Fruit fly (Drosophila melanogaster): ENCODE data around the gene Karybeta3.
A peak's percentile ranks its signal among the peaks of the same experiment; 100 is the strongest.

Karybeta3 gene

dm6 chr3R:4634337-4634914, 14.6 kb upstream of the Karybeta3 start:
- no peak for TF ChIP-seq sage (GFP tag; optimal IDR thresholded peaks at IDR 0.05)
- no peak for TF ChIP-seq usp (GFP tag; optimal IDR thresholded peaks at IDR 0.05)
- TF ChIP-seq Hr83 (GFP tag; optimal IDR thresholded peaks at IDR 0.05; ENCODE audit: poor library complexity, severe bottlenecking), result no peak
- TF ChIP-seq Vsx2 (GFP tag; optimal IDR thresholded peaks at IDR 0.05; ENCODE audit: partially characterized antibody), result no peak
- no peak for TF ChIP-seq brk (GFP tag; optimal IDR thresholded peaks at IDR 0.05)
- TF ChIP-seq Rel (GFP tag; optimal IDR thresholded peaks at IDR 0.05), result no peak
- TF ChIP-seq Rel (tag; optimal IDR thresholded peaks at IDR 0.05), result no peak
- TF ChIP-seq Abd-B (GFP tag; optimal IDR thresholded peaks at IDR 0.05), result no peak
- no peak for TF ChIP-seq psq (GFP tag; optimal IDR thresholded peaks at IDR 0.05)
- TF ChIP-seq OdsH (GFP tag; optimal IDR thresholded peaks at IDR 0.05), result no peak
- TF ChIP-seq sv (GFP tag; optimal IDR thresholded peaks at IDR 0.05), result no peak
- no peak for TF ChIP-seq GATAd (GFP tag; optimal IDR thresholded peaks at IDR 0.05)

- no peak for TF ChIP-seq OdsH (GFP tag; optimal IDR thresholded peaks at IDR 0.05)
- TF ChIP-seq HLH106 (tag; optimal IDR thresholded peaks at IDR 0.05), result no peak
- no peak for TF ChIP-seq h (GFP tag; optimal IDR thresholded peaks at IDR 0.05)
- no peak for TF ChIP-seq woc (GFP tag; optimal IDR thresholded peaks at IDR 0.05)
- no peak for TF ChIP-seq Mio (GFP tag; optimal IDR thresholded peaks at IDR 0.05)
- TF ChIP-seq dmrt93B (GFP tag; optimal IDR thresholded peaks at IDR 0.05), result no peak
Measured at dm6 chr3R:4640546-4641253, 8.3 kb upstream of the Karybeta3 start.

dm6 chr3R:4641254-4641573, 7.8 kb upstream of the Karybeta3 start:
- no peak for TF ChIP-seq CG9705 (GFP tag; optimal IDR thresholded peaks at IDR 0.05)

- peak; percentile 57 for TF ChIP-seq h (GFP tag; optimal IDR thresholded peaks at IDR 0.05)
- peak; percentile 25 for TF ChIP-seq Hnf4 (GFP tag; optimal IDR thresholded peaks at IDR 0.05)
- TF ChIP-seq CG9705 (GFP tag; optimal IDR thresholded peaks at IDR 0.05), result peak; percentile 13
- peak; percentile 65 for TF ChIP-seq psq (GFP tag; optimal IDR thresholded peaks at IDR 0.05)
- TF ChIP-seq rgr (GFP tag; optimal IDR thresholded peaks at IDR 0.05), result peak; percentile 73
- peak; percentile 81 for TF ChIP-seq HLH106 (tag; optimal IDR thresholded peaks at IDR 0.05)
- no peak for TF ChIP-seq Vsx2 (GFP tag; optimal IDR thresholded peaks at IDR 0.05; ENCODE audit: partially characterized antibody)
- peak; percentile 25 for TF ChIP-seq ey (GFP tag; optimal IDR thresholded peaks at IDR 0.05)
- peak; percentile 53 for TF ChIP-seq fru (GFP tag; optimal IDR thresholded peaks at IDR 0.05)
- peak; percentile 73 for TF ChIP-seq Sp1 (GFP tag; optimal IDR thresholded peaks at IDR 0.05)
- TF ChIP-seq br (GFP tag; optimal IDR thresholded peaks at IDR 0.05), result no peak
- TF ChIP-seq jim (GFP tag; optimal IDR thresholded peaks at IDR 0.05), result no peak
- TF ChIP-seq foxo (GFP tag; optimal IDR thresholded peaks at IDR 0.05), result peak in 1 of 2 experiments; percentile 78
- TF ChIP-seq woc (GFP tag; optimal IDR thresholded peaks at IDR 0.05), result peak; percentile 48
- no peak for TF ChIP-seq Myc (optimal IDR thresholded peaks at IDR 0.05)
- peak; percentile 64 for TF ChIP-seq OdsH (GFP tag; optimal IDR thresholded peaks at IDR 0.05)
- no peak for TF ChIP-seq CrebA (GFP tag; optimal IDR thresholded peaks at IDR 0.05; ENCODE audit: borderline replicate concordance)
Measured at dm6 chr3R:4641616-4642102, 7.3 kb upstream of the Karybeta3 start, which contains the start of the genes CG9775, MED31 and slx1. Gene CG9775 (minus strand): TSS chr3R:4641838. Gene MED31 (plus strand): TSS chr3R:4641963. Gene slx1 (plus strand): TSS chr3R:4641963.

- no peak for TF ChIP-seq Myc (optimal IDR thresholded peaks at IDR 0.05)
- TF ChIP-seq psq (GFP tag; optimal IDR thresholded peaks at IDR 0.05), result no peak
- TF ChIP-seq h (GFP tag; optimal IDR thresholded peaks at IDR 0.05), result no peak
- no peak for TF ChIP-seq CG32264 (GFP tag; optimal IDR thresholded peaks at IDR 0.05)
- no peak for TF ChIP-seq Vsx2 (GFP tag; optimal IDR thresholded peaks at IDR 0.05; ENCODE audit: partially characterized antibody)
- no peak for TF ChIP-seq N (GFP tag; optimal IDR thresholded peaks at IDR 0.05)
- TF ChIP-seq ey (GFP tag; optimal IDR thresholded peaks at IDR 0.05), result no peak
- peak; percentile 1 for TF ChIP-seq Jra (GFP tag; optimal IDR thresholded peaks at IDR 0.05)
- peak; percentile 24 for TF ChIP-seq woc (GFP tag; optimal IDR thresholded peaks at IDR 0.05)
- TF ChIP-seq dl (GFP tag; optimal IDR thresholded peaks at IDR 0.05; ENCODE audit: insufficient read depth in 1 of 2, partially characterized antibody in 2 of 2), result no peak
- no peak for TF ChIP-seq usp (GFP tag; optimal IDR thresholded peaks at IDR 0.05)
- TF ChIP-seq dsf (GFP tag; optimal IDR thresholded peaks at IDR 0.05; ENCODE audit: borderline replicate concordance), result no peak
- no peak for TF ChIP-seq Rel (GFP tag; optimal IDR thresholded peaks at IDR 0.05)
- no peak for TF ChIP-seq Rel (tag; optimal IDR thresholded peaks at IDR 0.05)
Measured at dm6 chr3R:4645457-4646082, 3.4 kb upstream of the Karybeta3 start, which contains the start of the genes Dlip2 and rpk. Gene Dlip2 (minus strand): TSS chr3R:4645655. Gene rpk (plus strand): TSS chr3R:4645981.

Data from whole organism, wandering third instar larva.